Fruit fly (Drosophila melanogaster) whole organism, wandering third instar larva: ENCODE measurements around the gene CG31516.

Experiments
- brk ChIP-seq: fragments of 200-800 bp; sonication (Bioruptor generic); optimal IDR thresholded peaks from 2 replicates; lab custom pipeline; 2016; ENCODE audit warnings: missing biosample characterization, mild to moderate bottlenecking, missing genetic modification characterization
- jim ChIP-seq: fragments of 175-275, 200-325 bp; sonication (Bioruptor generic); optimal IDR thresholded peaks from 2 replicates; lab custom pipeline; 2016; ENCODE audit warnings: missing biosample characterization, mild to moderate bottlenecking, missing genetic modification characterization

dm6 chr3R:4176728-4177127 is 43.2 kb downstream of the CG31516 start:
- TF ChIP-seq brk (GFP tag; lab: Kevin White, UChicago) (no peak), jim (GFP tag; lab: Kevin White, UChicago) (no peak)
